Fruit fly (Drosophila melanogaster): ENCODE results near the gene D19B.

The D19B gene

DNA sequence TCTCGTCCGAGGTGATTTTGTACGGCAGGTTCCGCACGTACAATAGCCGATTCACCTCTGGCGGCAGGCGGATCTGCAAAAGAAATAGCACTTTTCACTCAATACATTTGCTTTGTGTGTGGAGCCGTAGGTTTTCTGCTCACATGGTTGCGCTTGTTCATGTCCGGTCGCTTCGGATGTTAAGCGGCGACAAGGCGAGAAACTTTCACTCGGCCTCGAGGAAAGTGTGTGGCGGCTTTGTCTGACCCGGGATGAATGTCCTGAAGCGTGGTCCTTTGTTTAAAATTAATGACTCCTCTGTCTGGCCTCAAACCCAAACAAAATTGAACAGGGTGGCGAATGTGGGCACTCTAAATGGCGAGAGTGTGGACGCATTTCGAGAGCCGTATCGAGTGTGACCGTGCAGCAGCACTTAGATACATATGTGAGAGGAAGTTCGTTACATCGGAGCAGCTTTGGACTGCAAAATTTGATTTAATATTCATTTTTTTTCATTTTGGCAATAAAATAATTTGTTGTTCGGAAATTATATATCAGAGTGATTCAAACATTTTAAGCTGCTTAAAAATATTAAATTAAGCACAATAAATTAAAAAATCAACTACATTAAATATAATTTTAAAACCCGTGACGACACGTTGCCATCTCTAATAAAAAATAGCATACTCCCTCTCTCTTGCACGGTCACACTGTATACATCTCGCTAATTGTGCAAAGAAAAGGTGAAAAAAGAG lies 8.3 kb upstream of the D19B start, which contains the start of the genes Sf3b6 and Tnpo (continued):
- peak; percentile 60 for TF ChIP-seq Myb (GFP tag; optimal IDR thresholded peaks at IDR 0.05)
- peak; percentile 52 for TF ChIP-seq CG2129 (GFP tag; IDR thresholded peaks at IDR 0.05; ENCODE audit: partially characterized antibody)
- TF ChIP-seq sqz (GFP tag; optimal IDR thresholded peaks at IDR 0.05): peak; percentile 74
- peak; percentile 49 to 74 for TF ChIP-seq chif (GFP tag; optimal IDR thresholded peaks at IDR 0.05)
- no peak for TF ChIP-seq CG8281 (tag; optimal IDR thresholded peaks at IDR 0.05)
- TF ChIP-seq dan (GFP tag; IDR thresholded peaks at IDR 0.05): peak; percentile 49; the same call in 1 of the 2 replicates
- peak; percentile 44 for TF ChIP-seq CG12744 (GFP tag; optimal IDR thresholded peaks at IDR 0.05)
- TF ChIP-seq CG17568 (GFP tag; optimal IDR thresholded peaks at IDR 0.05): no peak
- no peak for TF ChIP-seq CG6654 (GFP tag; optimal IDR thresholded peaks at IDR 0.05)
- no peak for TF ChIP-seq ato (GFP tag; IDR thresholded peaks at IDR 0.05; ENCODE audit: partially characterized antibody)
- TF ChIP-seq Awh (GFP tag; IDR thresholded peaks at IDR 0.05): peak; percentile 50
- no peak for TF ChIP-seq fd102C (GFP tag; optimal IDR thresholded peaks at IDR 0.05)
- TF ChIP-seq Dbx (GFP tag; IDR thresholded peaks at IDR 0.05): peak; percentile 84
- no peak for TF ChIP-seq PHDP (tag; optimal IDR thresholded peaks at IDR 0.05)
- TF ChIP-seq D19A (tag; optimal IDR thresholded peaks at IDR 0.05): no peak
- peak; percentile 83 for TF ChIP-seq CG18619 (GFP tag; optimal IDR thresholded peaks at IDR 0.05)
- no peak for TF ChIP-seq CG31441 (GFP tag; IDR thresholded peaks at IDR 0.05)
- peak; percentile 84 for TF ChIP-seq Hsf (GFP tag; optimal IDR thresholded peaks at IDR 0.05)
- peak; percentile 79 for TF ChIP-seq bab2 (GFP tag; optimal IDR thresholded peaks at IDR 0.05)
- peak; percentile 80 for TF ChIP-seq CG10274 (GFP tag; optimal IDR thresholded peaks at IDR 0.05)
- no peak for TF ChIP-seq wek (GFP tag; optimal IDR thresholded peaks at IDR 0.05)
- TF ChIP-seq yki (optimal IDR thresholded peaks at IDR 0.05): no peak
- no peak for TF ChIP-seq CG1603 (tag; optimal IDR thresholded peaks at IDR 0.05)
- TF ChIP-seq lola (GFP tag; optimal IDR thresholded peaks at IDR 0.05): peak in 1 of 3 experiments; percentile 91
- TF ChIP-seq Nf-YA (GFP tag; IDR thresholded peaks at IDR 0.05): peak; percentile 55; the same call in 1 of the 2 replicates
- TF ChIP-seq HHEX (GFP tag; optimal IDR thresholded peaks at IDR 0.05): peak; percentile 70
- TF ChIP-seq CG42726 (GFP tag; IDR thresholded peaks at IDR 0.05; ENCODE audit: partially characterized antibody): 0 out of 2 replicates have a peak, but pooled peaks have one; percentile 31
- TF ChIP-seq CG4730 (GFP tag; IDR thresholded peaks at IDR 0.05): peak; percentile 69
- peak; percentile 84 for TF ChIP-seq CG12104 (GFP tag; optimal IDR thresholded peaks at IDR 0.05)
- peak; percentile 82 for TF ChIP-seq Max (GFP tag; optimal IDR thresholded peaks at IDR 0.05)
- TF ChIP-seq psq (GFP tag; optimal IDR thresholded peaks at IDR 0.05): peak; percentile 58
- peak; percentile 57 for TF ChIP-seq CG17328 (GFP tag; IDR thresholded peaks at IDR 0.05)
- TF ChIP-seq CG1529 (GFP tag; optimal IDR thresholded peaks at IDR 0.05): peak; percentile 44
- TF ChIP-seq CG7987 (GFP tag; optimal IDR thresholded peaks at IDR 0.05): peak; percentile 2
- peak; percentile 24; the same call in 1 of the 2 replicates for TF ChIP-seq Poxn (GFP tag; IDR thresholded peaks at IDR 0.05)
- no peak for TF ChIP-seq prd (optimal IDR thresholded peaks at IDR 0.05)
- TF ChIP-seq prd (GFP tag; IDR thresholded peaks at IDR 0.05): peak; percentile 94
- peak; percentile 9 for TF ChIP-seq HmgD (GFP tag; optimal IDR thresholded peaks at IDR 0.05)
- peak; percentile 38 for TF ChIP-seq CG1792 (GFP tag; optimal IDR thresholded peaks at IDR 0.05)
- TF ChIP-seq abd-A (tag; optimal IDR thresholded peaks at IDR 0.05): no peak
- TF ChIP-seq CG6813 (GFP tag; optimal IDR thresholded peaks at IDR 0.05): no peak
- no peak for TF ChIP-seq CG12299 (tag; optimal IDR thresholded peaks at IDR 0.05)
- TF ChIP-seq Vsx1 (GFP tag; optimal IDR thresholded peaks at IDR 0.05): no peak
- peak; percentile 18; the same call in 1 of the 2 replicates for TF ChIP-seq nerfin-2 (GFP tag; IDR thresholded peaks at IDR 0.05; ENCODE audit: partially characterized antibody)
- peak; percentile 31; the same call in 1 of the 2 replicates for TF ChIP-seq CG11696 (GFP tag; IDR thresholded peaks at IDR 0.05)
- TF ChIP-seq NfI (GFP tag; optimal IDR thresholded peaks at IDR 0.05): peak; percentile 75
- peak; percentile 62; the same call in 2 of the 3 replicates for TF ChIP-seq HLH4C (GFP tag; IDR thresholded peaks at IDR 0.05; ENCODE audit: partially characterized antibody)
- peak; percentile 69 for TF ChIP-seq CG2116 (GFP tag; optimal IDR thresholded peaks at IDR 0.05)
- TF ChIP-seq Ptx1 (GFP tag; IDR thresholded peaks at IDR 0.05): peak; percentile 92

Measured in whole organism, embryonic.